Fruit fly (Drosophila melanogaster) whole organism, embryonic: ENCODE measurements around the gene CG43800.

Source experiments
- CG10267 ChIP-seq: fragments of 200-800 bp; sonication (Bioruptor generic); optimal IDR thresholded peaks from 2 replicates; lab custom pipeline; 2018; ENCODE audit warnings: missing biosample characterization, mild to moderate bottlenecking, missing genetic modification characterization, moderate library complexity
- CG10274 ChIP-seq: fragments of 200-800 bp; sonication (Bioruptor generic); optimal IDR thresholded peaks from 3 replicates; lab custom pipeline; 2017; ENCODE audit warnings: missing biosample characterization, mild to moderate bottlenecking, missing genetic modification characterization
- CG10462 ChIP-seq: fragments of 200-800 bp; sonication (Bioruptor generic); optimal IDR thresholded peaks from 2 replicates; lab custom pipeline; 2016; ENCODE audit warnings: missing biosample characterization, missing genetic modification characterization
- CG10959 ChIP-seq: fragments of 200-800 bp; sonication (Bioruptor generic); IDR thresholded peaks from 2 replicates; pipeline ENCODE4 v1.3.6; 2022; ENCODE audit warnings: missing biosample characterization, missing genetic modification characterization
- CG11093 ChIP-seq: fragments of 200-800 bp; sonication (Bioruptor generic); IDR thresholded peaks from 3 replicates; pipeline ENCODE4 v1.3.6; 2022; ENCODE audit warnings: missing biosample characterization, missing genetic modification characterization
- CG12659 ChIP-seq: fragments of 200-800 bp; sonication (Bioruptor generic); optimal IDR thresholded peaks from 3 replicates; lab custom pipeline; 2017; ENCODE audit warnings: mild to moderate bottlenecking, missing biosample characterization, missing genetic modification reagents, missing genetic modification characterization
- CG12942 ChIP-seq: fragments of 200-800 bp; sonication (Bioruptor generic); optimal IDR thresholded peaks from 3 replicates; lab custom pipeline; 2016; ENCODE audit warnings: missing biosample characterization, missing genetic modification characterization
- CG13624 ChIP-seq: fragments of 200-800 bp; sonication (Bioruptor generic); optimal IDR thresholded peaks from 2 replicates; lab custom pipeline; 2016; ENCODE audit warnings: missing biosample characterization, missing genetic modification characterization
- CG15073 ChIP-seq: fragments of 200-800 bp; sonication (Bioruptor generic); optimal IDR thresholded peaks from 2 replicates; lab custom pipeline; 2016; ENCODE audit warnings: missing biosample characterization, missing genetic modification characterization
- CG15269 ChIP-seq: fragments of 200-800 bp; sonication (Bioruptor generic); optimal IDR thresholded peaks from 2 replicates; lab custom pipeline; 2018; ENCODE audit warnings: missing biosample characterization, mild to moderate bottlenecking, missing genetic modification characterization, moderate library complexity
- CG16779 ChIP-seq: fragments of 200-800 bp; sonication (Bioruptor generic); IDR thresholded peaks from 2 replicates; pipeline ENCODE4 v1.3.6; 2022; ENCODE audit warnings: missing biosample characterization, missing genetic modification characterization
- CG17568 ChIP-seq: fragments of 200-800 bp; sonication (Bioruptor generic); optimal IDR thresholded peaks from 2 replicates; lab custom pipeline; 2018; ENCODE audit warnings: missing biosample characterization, mild to moderate bottlenecking, missing genetic modification characterization, moderate library complexity
- CG17612 ChIP-seq: fragments of 200-800 bp; sonication (Bioruptor generic); IDR thresholded peaks from 2 replicates; pipeline ENCODE4 v1.3.6; 2022; ENCODE audit warnings: missing biosample characterization, missing genetic modification characterization
- CG18619 ChIP-seq: fragments of 200-800 bp; sonication (Bioruptor generic); optimal IDR thresholded peaks from 3 replicates; lab custom pipeline; 2017; ENCODE audit warnings: missing biosample characterization, mild to moderate bottlenecking, missing genetic modification characterization
- CG2129 ChIP-seq: fragments of 200-800 bp; sonication (Bioruptor generic); IDR thresholded peaks from 2 replicates; pipeline ENCODE4 v1.3.6; 2022; ENCODE audit warnings: missing biosample characterization, missing genetic modification characterization; ENCODE audit not compliant: partially characterized antibody
- CG31224 ChIP-seq: fragments of 200-800 bp; sonication (Bioruptor generic); IDR thresholded peaks from 2 replicates; pipeline ENCODE4 v1.3.6; 2022; ENCODE audit warnings: missing biosample characterization, missing genetic modification characterization
- CG33557 ChIP-seq: fragments of 200-800 bp; sonication (Bioruptor generic); optimal IDR thresholded peaks from 2 replicates; lab custom pipeline; 2019; ENCODE audit warnings: missing biosample characterization, mild to moderate bottlenecking, missing genetic modification characterization, moderate library complexity
- CG3407 ChIP-seq: fragments of 200-800 bp; sonication (Bioruptor generic); optimal IDR thresholded peaks from 2 replicates; lab custom pipeline; 2018; ENCODE audit warnings: missing biosample characterization, mild to moderate bottlenecking, missing genetic modification characterization
- CG34376 ChIP-seq: fragments of 200-800 bp; sonication (Bioruptor generic); optimal IDR thresholded peaks from 2 replicates; lab custom pipeline; 2018; ENCODE audit warnings: missing biosample characterization, mild to moderate bottlenecking, missing genetic modification characterization
- CG4404 ChIP-seq: fragments of 200-800 bp; sonication (Bioruptor generic); IDR thresholded peaks from 2 replicates; pipeline ENCODE4 v1.3.6; 2022; ENCODE audit warnings: missing biosample characterization, missing genetic modification characterization
- CG6254 ChIP-seq: fragments of 200-800 bp; sonication (Bioruptor generic); optimal IDR thresholded peaks from 3 replicates; lab custom pipeline; 2017; ENCODE audit warnings: mild to moderate bottlenecking, missing biosample characterization, missing genetic modification reagents, missing genetic modification characterization
- CG8359 ChIP-seq: fragments of 200-800 bp; sonication (Bioruptor generic); optimal IDR thresholded peaks from 2 replicates; lab custom pipeline; 2017; ENCODE audit warnings: missing biosample characterization, mild to moderate bottlenecking, missing genetic modification characterization, borderline replicate concordance
- Dbx ChIP-seq: fragments of 200-800 bp; sonication (Bioruptor generic); IDR thresholded peaks from 3 replicates; pipeline ENCODE4 v1.3.6; 2022; ENCODE audit warnings: missing biosample characterization, missing genetic modification characterization
- Fer2 ChIP-seq: fragments of 200-800 bp; sonication (Bioruptor generic); optimal IDR thresholded peaks from 2 replicates; lab custom pipeline; 2018; ENCODE audit warnings: missing biosample characterization, mild to moderate bottlenecking, missing genetic modification characterization, moderate library complexity
- HLHmδ ChIP-seq: fragments of 200-800 bp; sonication (Bioruptor generic); optimal IDR thresholded peaks from 2 replicates; lab custom pipeline; 2018; ENCODE audit warnings: missing biosample characterization, mild to moderate bottlenecking, missing genetic modification characterization, moderate library complexity
- Hand ChIP-seq: fragments of 200-800 bp; sonication (Bioruptor generic); optimal IDR thresholded peaks from 2 replicates; lab custom pipeline; 2017; ENCODE audit warnings: mild to moderate bottlenecking, missing biosample characterization, missing genetic modification reagents, missing genetic modification characterization
- HmgZ ChIP-seq: fragments of 200-800 bp; sonication (Bioruptor generic); optimal IDR thresholded peaks from 2 replicates; lab custom pipeline; 2018; ENCODE audit warnings: missing biosample characterization, mild to moderate bottlenecking, missing genetic modification characterization
- Hr3 ChIP-seq: fragments of 200-800 bp; sonication (Bioruptor generic); optimal IDR thresholded peaks from 3 replicates; lab custom pipeline; 2016; ENCODE audit warnings: missing biosample characterization, missing genetic modification characterization
- Hr78 ChIP-seq, 2 experiments: fragments of 200-800 bp in 1 of 2; fragments of >200 bp in 1 of 2; sonication (Bioruptor generic) in 1 of 2; optimal IDR thresholded peaks; 2 replicates each; lab custom pipeline; 2017 to 2019; ENCODE audit warnings: missing biosample characterization in 2 of 2, missing genetic modification characterization in 2 of 2, mild to moderate bottlenecking in 1 of 2, moderate library complexity in 1 of 2
- Oaz ChIP-seq: fragments of 200-800 bp; sonication (Bioruptor generic); IDR thresholded peaks from 2 replicates; pipeline ENCODE4 v1.3.6; 2022; ENCODE audit warnings: missing biosample characterization, missing genetic modification characterization
- Ptx1 ChIP-seq: fragments of 200-800 bp; sonication (Bioruptor generic); IDR thresholded peaks from 2 replicates; pipeline ENCODE4 v1.3.6; 2022; ENCODE audit warnings: missing biosample characterization, missing genetic modification characterization
- Sin3A ChIP-seq: fragments of >200 bp; optimal IDR thresholded peaks from 2 replicates; lab custom pipeline; 2018
- Trl ChIP-seq, 3 experiments: fragments of >200 bp in 2 of 3; fragments of 200-800 bp in 1 of 3; sonication (Bioruptor generic) in 1 of 3; optimal IDR thresholded peaks; 2 replicates in 1 of 3; 3 replicates in 2 of 3; lab custom pipeline; 2016 to 2017; ENCODE audit warnings: missing biosample characterization in 1 of 3, missing genetic modification characterization in 1 of 3
- bcd ChIP-seq: fragments of 200-800 bp; sonication (Bioruptor generic); optimal IDR thresholded peaks from 2 replicates; lab custom pipeline; 2017; ENCODE audit warnings: missing biosample characterization, mild to moderate bottlenecking, missing genetic modification characterization
- chinmo ChIP-seq: fragments of 200-800 bp; sonication (Bioruptor generic); IDR thresholded peaks from 4 replicates; pipeline ENCODE4 v1.3.6; 2022; ENCODE audit warnings: missing biosample characterization, missing genetic modification characterization; ENCODE audit not compliant: partially characterized antibody
- exex ChIP-seq: fragments of 200-800 bp; sonication (Bioruptor generic); optimal IDR thresholded peaks from 4 replicates; lab custom pipeline; 2018; ENCODE audit warnings: missing biosample characterization, mild to moderate bottlenecking, missing genetic modification characterization, moderate library complexity
- eyg ChIP-seq: fragments of 200-800 bp; sonication (Bioruptor generic); optimal IDR thresholded peaks from 3 replicates; lab custom pipeline; 2016; ENCODE audit warnings: missing biosample characterization, missing genetic modification characterization
- inv ChIP-seq: fragments of 200-800 bp; sonication (Bioruptor generic); IDR thresholded peaks from 2 replicates; pipeline ENCODE4 v1.3.6; 2022; ENCODE audit warnings: missing biosample characterization, missing genetic modification characterization; ENCODE audit not compliant: partially characterized antibody
- jigr1 ChIP-seq: fragments of 200-800 bp; sonication (Bioruptor generic); IDR thresholded peaks from 3 replicates; pipeline ENCODE4 v1.3.6; 2022; ENCODE audit warnings: missing biosample characterization, missing genetic modification characterization
- nmo ChIP-seq: fragments of 200-800 bp; sonication (Bioruptor generic); optimal IDR thresholded peaks from 2 replicates; lab custom pipeline; 2018; ENCODE audit warnings: missing biosample characterization, mild to moderate bottlenecking, missing genetic modification characterization, moderate library complexity
- odd ChIP-seq: fragments of 200-800 bp; sonication (Bioruptor generic); optimal IDR thresholded peaks from 2 replicates; lab custom pipeline; 2017; ENCODE audit warnings: missing biosample characterization, mild to moderate bottlenecking, missing genetic modification characterization
- otp ChIP-seq: fragments of 200-800 bp; sonication (Bioruptor generic); IDR thresholded peaks from 3 replicates; pipeline ENCODE4, ENCODE4 v1.3.6; 2022; ENCODE audit warnings: missing biosample characterization, missing genetic modification characterization
- ro ChIP-seq: fragments of 200-800 bp; sonication (Bioruptor generic); IDR thresholded peaks from 2 replicates; pipeline ENCODE4 v1.3.6; 2022; ENCODE audit warnings: missing biosample characterization, missing genetic modification characterization
- schlank ChIP-seq: fragments of 200-800 bp; sonication (Bioruptor generic); optimal IDR thresholded peaks from 2 replicates; lab custom pipeline; 2018; ENCODE audit warnings: missing biosample characterization, mild to moderate bottlenecking, missing genetic modification characterization
- scrt ChIP-seq: fragments of 200-800 bp; sonication (Bioruptor generic); optimal IDR thresholded peaks from 2 replicates; lab custom pipeline; 2018; ENCODE audit warnings: missing biosample characterization, mild to moderate bottlenecking, missing genetic modification characterization, moderate library complexity
- sr ChIP-seq: fragments of 200-800 bp; sonication (Bioruptor generic); IDR thresholded peaks from 3 replicates; pipeline ENCODE4 v1.3.6; 2022; ENCODE audit warnings: missing biosample characterization, missing genetic modification characterization
- ssp ChIP-seq: fragments of 200-800 bp; sonication (Bioruptor generic); IDR thresholded peaks from 2 replicates; pipeline ENCODE4 v1.3.6; 2022; ENCODE audit warnings: missing biosample characterization, missing genetic modification characterization
- stc ChIP-seq: fragments of 200-800 bp; sonication (Bioruptor generic); IDR thresholded peaks from 2 replicates; pipeline ENCODE4 v1.3.6; 2022; ENCODE audit warnings: missing biosample characterization, missing genetic modification characterization
- ttk ChIP-seq: fragments of 200-800 bp; sonication (Bioruptor generic); IDR thresholded peaks from 2 replicates; pipeline ENCODE4 v2.1.2; 2022; ENCODE audit warnings: missing biosample characterization, missing genetic modification characterization

The CG43800 gene

dm6 chr2L:7219650-7220267 lies 12.9 kb downstream of the CG43800 start, which contains the start of gene CG13784 (continued):
- TF ChIP-seq CG2129 (GFP tag; lab: Robert Waterston, UW) (no peak), CG31224 (GFP tag; lab: Robert Waterston, UW) (no peak), bcd (GFP tag; lab: Kevin White, UChicago) (no peak), CG17612 (0 out of 2 replicates have a peak, but pooled peaks have one; percentile 17), Hand (GFP tag; lab: Kevin White, UChicago) (peak; percentile 12), CG15269 (tag; lab: Kevin White, UChicago) (peak; percentile 51), Trl (optimal IDR thresholded peaks at IDR 0.05; lab: Kevin White, UChicago) (no peak), Trl (GFP tag; optimal IDR thresholded peaks at IDR 0.05; lab: Kevin White, UChicago) (no peak), CG13624 (GFP tag; lab: Kevin White, UChicago) (no peak), CG16779 (GFP tag; lab: Robert Waterston, UW) (no peak), Dbx (GFP tag; lab: Robert Waterston, UW) (peak; percentile 56; the same call in 2 of the 3 replicates), otp (GFP tag; lab: Robert Waterston, UW) (no peak; the same call in 2 of the 3 replicates), CG12659 (GFP tag; lab: Kevin White, UChicago) (peak; percentile 71), ssp (GFP tag; lab: Robert Waterston, UW) (peak; percentile 96), stc (GFP tag; lab: Robert Waterston, UW) (peak; percentile 16; the same call in 1 of the 2 replicates), sr (GFP tag; lab: Robert Waterston, UW) (no peak), CG17568 (GFP tag; lab: Kevin White, UChicago) (no peak), CG4404 (GFP tag; lab: Robert Waterston, UW) (no peak), HLHmδ (GFP tag; lab: Kevin White, UChicago) (peak; percentile 83), ttk (no peak), inv (GFP tag; lab: Robert Waterston, UW) (peak; percentile 19; the same call in 1 of the 2 replicates), CG8359 (GFP tag; lab: Kevin White, UChicago) (peak; percentile 19), CG6254 (GFP tag; lab: Kevin White, UChicago) (no peak), ro (no peak), Fer2 (tag; lab: Kevin White, UChicago) (no peak), CG18619 (GFP tag; lab: Kevin White, UChicago) (peak; percentile 39), CG10959 (no peak), scrt (GFP tag; lab: Kevin White, UChicago) (peak; percentile 34), Sin3A (lab: Kevin White, UChicago) (peak; percentile 22), CG34376 (peak; percentile 73), CG12942 (GFP tag; lab: Kevin White, UChicago) (no peak), exex (tag; lab: Kevin White, UChicago) (no peak), CG3407 (GFP tag; lab: Kevin White, UChicago) (no peak), eyg (GFP tag; lab: Kevin White, UChicago) (no peak), Ptx1 (no peak), CG10462 (GFP tag; lab: Kevin White, UChicago) (peak; percentile 65), HmgZ (tag; lab: Kevin White, UChicago) (peak; percentile 85), CG33557 (GFP tag; lab: Kevin White, UChicago) (no peak), CG10274 (GFP tag; lab: Kevin White, UChicago) (no peak), schlank (tag; lab: Kevin White, UChicago) (no peak), CG15073 (GFP tag; lab: Kevin White, UChicago) (no peak), CG11093 (no peak), Hr3 (GFP tag; lab: Kevin White, UChicago) (no peak), CG10267 (tag; lab: Kevin White, UChicago) (peak; percentile 67), Hr78 (GFP tag; optimal IDR thresholded peaks at IDR 0.05; lab: Kevin White, UChicago) (no peak), jigr1 (GFP tag; lab: Robert Waterston, UW) (no peak), odd (GFP tag; lab: Kevin White, UChicago) (peak; percentile 29), chinmo (GFP tag; lab: Robert Waterston, UW) (peak; percentile 83; the same call in 2 of the 4 replicates), nmo (GFP tag; lab: Kevin White, UChicago) (peak; percentile 61), Oaz (GFP tag; lab: Robert Waterston, UW) (no peak)
